Worm (Caenorhabditis elegans) whole organism, mixed stage, embryonic: ENCODE measurements around the gene sqv-1.

Source experiments
- lsy-2 ChIP-seq: fragments of 150-350 bp; optimal IDR thresholded peaks from 2 replicates; lab custom pipeline; 2014; ENCODE audit warnings: missing biosample characterization, missing genetic modification characterization
- mab-5 ChIP-seq: fragments of 150-350 bp; optimal IDR thresholded peaks from 2 replicates; lab custom pipeline; 2014; ENCODE audit warnings: missing biosample characterization, missing genetic modification characterization
- mep-1 ChIP-seq: fragments of 150-350 bp; optimal IDR thresholded peaks from 2 replicates; lab custom pipeline; 2017; ENCODE audit warnings: missing biosample characterization, missing genetic modification reagents, missing genetic modification characterization, inconsistent platforms
- nhr-28 ChIP-seq: fragments of 150-350 bp; optimal IDR thresholded peaks from 2 replicates; lab custom pipeline; 2014; ENCODE audit warnings: missing biosample characterization, missing genetic modification characterization

- TF ChIP-seq lsy-2 (tag; lab: Kevin White, UChicago) = no peak
- TF ChIP-seq mep-1 (tag; lab: Kevin White, UChicago) = no peak
- no peak for TF ChIP-seq nhr-28 (tag; lab: Kevin White, UChicago)
- no peak for TF ChIP-seq mab-5 (tag; lab: Kevin White, UChicago)
Observed at ce11 chrIV:8380266-8380850, 19.4 kb downstream of the sqv-1 start.
